Worm (Caenorhabditis elegans) whole organism, early embryonic: ENCODE measurements around the gene Y1B5A.1.

Experiments used
- B0310.2 ChIP-seq: sonication (generic microtip); optimal IDR thresholded peaks from 2 replicates; lab custom pipeline; 2016; ENCODE audit warnings: mild to moderate bottlenecking, missing genetic modification characterization, missing compliant biosample characterization
- ama-1 ChIP-seq: fragments of 150-350 bp; optimal IDR thresholded peaks from 2 replicates; lab custom pipeline; 2014
- ceh-36 ChIP-seq: sonication (generic microtip); optimal IDR thresholded peaks from 2 replicates; lab custom pipeline; 2016; ENCODE audit warnings: missing genetic modification characterization, inconsistent platforms, missing compliant biosample characterization
- tbx-37 ChIP-seq: fragments of 200-800 bp; sonication (Bioruptor generic); conservative IDR thresholded peaks from 2 replicates; pipeline ENCODE4 v1.3.6; 2022; ENCODE audit warnings: missing genetic modification reagents, missing genetic modification characterization, missing compliant biosample characterization
- tra-4 ChIP-seq: sonication (generic microtip); optimal IDR thresholded peaks from 2 replicates; lab custom pipeline; 2017; ENCODE audit warnings: missing genetic modification characterization, missing compliant biosample characterization

- no peak for TF ChIP-seq tbx-37 (GFP tag; lab: Robert Waterston, UW)
- TF ChIP-seq B0310.2 (tag; lab: Kevin White, UChicago): no peak
- TF ChIP-seq ceh-36: no peak
- no peak for TF ChIP-seq ama-1 (lab: Kevin White, UChicago)
- no peak for TF ChIP-seq tra-4 (tag; lab: Kevin White, UChicago)
Observed at ce11 chrX:7116896-7117295, 31.7 kb downstream of the Y1B5A.1 start, which contains the start of gene hen-1.
